Worm (Caenorhabditis elegans): ENCODE results near the gene msp-76.

DNA sequence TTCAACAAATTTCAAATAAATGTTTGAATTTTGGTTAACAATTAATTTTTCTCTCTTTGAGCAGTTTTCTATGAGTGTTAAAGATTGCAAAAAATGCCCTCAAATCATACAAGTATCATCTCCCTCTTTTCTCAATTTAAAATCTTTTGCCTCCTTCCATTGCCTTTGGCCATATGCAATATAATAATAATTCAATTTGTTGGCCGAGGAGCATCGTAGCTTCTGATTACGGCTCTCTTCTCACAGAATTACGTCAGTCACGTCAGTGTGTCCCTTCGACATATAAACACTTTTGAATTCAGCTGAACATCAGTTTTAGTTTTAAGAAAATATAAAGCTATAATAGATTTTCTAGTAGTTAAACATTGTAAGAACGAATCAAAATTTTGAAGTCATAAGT is 33.3 kb upstream of the msp-76 start:
- no peak for TF ChIP-seq skn-1 (tag; optimal IDR thresholded peaks at IDR 0.05)
- no peak for TF ChIP-seq elt-3 (tag; optimal IDR thresholded peaks at IDR 0.05)
- no peak for TF ChIP-seq aly-2 (tag; optimal IDR thresholded peaks at IDR 0.05)
- TF ChIP-seq ztf-11 (tag; optimal IDR thresholded peaks at IDR 0.05), result no peak
- TF ChIP-seq sem-4 (tag; optimal IDR thresholded peaks at IDR 0.05), result no peak
- TF ChIP-seq mab-5 (tag; optimal IDR thresholded peaks at IDR 0.05), result no peak
- no peak for TF ChIP-seq nhr-77 (tag; optimal IDR thresholded peaks at IDR 0.05)
- TF ChIP-seq R02D3.7 (tag; optimal IDR thresholded peaks at IDR 0.05), result no peak
